Worm (Caenorhabditis elegans): Measurements from ENCODE around the gene F41C3.7.

The F41C3.7 gene

DNA sequence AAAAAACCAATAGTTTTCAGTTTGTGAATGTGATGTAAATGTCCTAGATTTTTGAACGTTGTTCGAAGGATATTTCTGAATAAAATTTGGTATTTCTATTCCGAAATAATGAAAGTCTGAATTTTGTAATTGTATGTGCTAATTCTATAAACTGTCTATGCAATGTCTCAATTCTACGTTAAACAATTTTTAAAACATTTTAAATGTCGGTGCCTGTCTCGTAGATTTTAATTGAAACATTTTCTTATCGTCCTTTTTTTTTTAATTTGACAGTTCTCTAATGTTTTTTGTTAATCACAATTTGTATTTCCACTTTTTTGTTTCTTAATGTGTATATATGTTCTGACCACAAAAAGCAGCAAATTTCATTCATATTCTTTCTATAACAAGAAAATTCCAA lies at the start of gene F41C3.7:
F41C3.7 (plus strand) TSS at position 301 of the 400 bp plus-strand sequence.
- no peak for TF ChIP-seq Y79H2A.3 (GFP tag; conservative IDR thresholded peaks at IDR 0.05)
- TF ChIP-seq attf-6 (GFP tag; IDR thresholded peaks at IDR 0.05) = no peak
- TF ChIP-seq C06A6.2 (GFP tag; conservative IDR thresholded peaks at IDR 0.05) = no peak
- no peak for TF ChIP-seq egrh-3 (GFP tag; IDR thresholded peaks at IDR 0.05)
- no peak for TF ChIP-seq F22D6.2 (tag; optimal IDR thresholded peaks at IDR 0.05)
- TF ChIP-seq let-607 (tag; optimal IDR thresholded peaks at IDR 0.05) = no peak
- no peak for TF ChIP-seq him-1 (tag; optimal IDR thresholded peaks at IDR 0.05)
- no peak for TF ChIP-seq D2030.7 (GFP tag; IDR thresholded peaks at IDR 0.05)
- TF ChIP-seq lin-54 (GFP tag; optimal IDR thresholded peaks at IDR 0.05) = no peak
- TF ChIP-seq sptf-2 (GFP tag; optimal IDR thresholded peaks at IDR 0.05) = no peak
- TF ChIP-seq unc-62 (GFP tag; optimal IDR thresholded peaks at IDR 0.05) = no peak
- no peak for TF ChIP-seq hmg-20 (GFP tag; IDR thresholded peaks at IDR 0.05)
- no peak for TF ChIP-seq mel-28 (tag; optimal IDR thresholded peaks at IDR 0.05; ENCODE audit: borderline replicate concordance)
- TF ChIP-seq athp-1 (tag; optimal IDR thresholded peaks at IDR 0.05) = no peak
- no peak for TF ChIP-seq B0019.2 (GFP tag; conservative IDR thresholded peaks at IDR 0.05)
- no peak for TF ChIP-seq ceh-58 (GFP tag; IDR thresholded peaks at IDR 0.05)
- no peak for TF ChIP-seq ztf-26 (tag; optimal IDR thresholded peaks at IDR 0.05)
- no peak for TF ChIP-seq rcor-1 (GFP tag; IDR thresholded peaks at IDR 0.05)
- no peak for TF ChIP-seq sdz-38 (tag; optimal IDR thresholded peaks at IDR 0.05)

DNA sequence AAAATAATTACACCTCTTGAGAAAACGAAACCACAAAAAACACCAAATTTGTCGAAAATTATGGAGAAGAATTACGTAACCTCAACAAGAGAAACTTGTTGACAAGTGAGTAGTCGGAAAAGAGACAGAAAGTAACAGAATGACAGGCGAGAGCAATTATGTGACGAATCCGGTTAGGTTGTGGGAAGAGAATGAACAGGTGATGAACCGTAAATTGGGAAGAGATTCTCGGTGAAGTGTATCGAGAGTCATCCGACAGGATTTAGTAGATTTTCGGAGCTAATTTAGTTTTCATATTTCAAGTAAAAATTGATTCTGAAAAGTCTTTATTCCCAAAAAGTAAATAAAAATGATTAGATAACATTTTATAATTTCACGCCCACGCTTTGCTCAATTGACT lies 48.4 kb upstream of the F41C3.7 start, which contains the start of gene T05A7.7:
T05A7.7 (minus strand) TSS at position 101 of the 400 bp plus-strand sequence.
- TF ChIP-seq zfh-2 (GFP tag; conservative IDR thresholded peaks at IDR 0.05) = no peak
- TF ChIP-seq B0261.1 (tag; optimal IDR thresholded peaks at IDR 0.05) = no peak
- TF ChIP-seq dpl-1 (GFP tag; optimal IDR thresholded peaks at IDR 0.05) = no peak
- no peak for TF ChIP-seq attf-3 (GFP tag; conservative IDR thresholded peaks at IDR 0.05)
- no peak for TF ChIP-seq lsy-27 (tag; optimal IDR thresholded peaks at IDR 0.05; ENCODE audit: borderline replicate concordance, insufficient read depth)
- no peak for TF ChIP-seq gei-17 (GFP tag; optimal IDR thresholded peaks at IDR 0.05)
- TF ChIP-seq F57C9.4 (tag; optimal IDR thresholded peaks at IDR 0.05) = no peak
- no peak for TF ChIP-seq somi-1 (GFP tag; optimal IDR thresholded peaks at IDR 0.05)
- no peak for TF ChIP-seq let-526 (GFP tag; IDR thresholded peaks at IDR 0.05)
- no peak for TF ChIP-seq ceh-58 (GFP tag; IDR thresholded peaks at IDR 0.05)
- TF ChIP-seq ccch-3 (GFP tag; optimal IDR thresholded peaks at IDR 0.05) = no peak
- TF ChIP-seq lir-1 (GFP tag; conservative IDR thresholded peaks at IDR 0.05) = no peak
- no peak for TF ChIP-seq tbp1 (GFP tag; optimal IDR thresholded peaks at IDR 0.05)
- no peak for TF ChIP-seq nhr-27 (tag; optimal IDR thresholded peaks at IDR 0.05)
- no peak for TF ChIP-seq pbrm-1 (GFP tag; IDR thresholded peaks at IDR 0.05)
- no peak for TF ChIP-seq F22D6.2 (tag; optimal IDR thresholded peaks at IDR 0.05)

DNA sequence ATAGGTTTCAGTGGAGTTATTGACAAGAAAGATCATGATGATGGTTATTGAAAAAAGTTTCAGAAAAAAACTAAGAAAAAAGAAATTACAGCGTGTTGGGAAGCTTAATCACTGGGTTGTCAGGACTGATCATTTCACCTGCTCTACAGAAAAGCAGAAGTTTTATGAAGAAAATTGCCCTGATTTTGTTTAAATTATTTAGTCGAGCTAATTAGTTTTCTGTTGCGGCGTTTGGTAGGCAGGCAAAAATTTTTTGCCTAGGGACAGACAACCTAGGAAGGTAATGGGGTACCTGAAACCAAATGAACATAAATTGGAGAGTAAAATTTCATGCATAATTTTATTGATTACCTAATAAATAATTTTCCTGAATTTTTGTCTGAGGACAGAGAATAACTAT lies 46.1 kb upstream of the F41C3.7 start, which contains the start of gene sre-40:
sre-40 (minus strand) TSS at position 101 of the 400 bp plus-strand sequence.
- TF ChIP-seq F10E7.11 (tag; optimal IDR thresholded peaks at IDR 0.05) (no peak), madf-8 (GFP tag; conservative IDR thresholded peaks at IDR 0.05) (no peak), attf-5 (GFP tag; optimal IDR thresholded peaks at IDR 0.05) (no peak), ets-4 (GFP tag; optimal IDR thresholded peaks at IDR 0.05) (no peak), F23B12.7 (tag; optimal IDR thresholded peaks at IDR 0.05; ENCODE audit: insufficient read depth) (no peak), snpc-4 (GFP tag; optimal IDR thresholded peaks at IDR 0.05) (no peak), snpc-4 (tag; optimal IDR thresholded peaks at IDR 0.05) (no peak), let-607 (tag; optimal IDR thresholded peaks at IDR 0.05) (no peak), K11D2.4 (GFP tag; IDR thresholded peaks at IDR 0.05) (no peak)

All from whole organism, young adult.